Worm (Caenorhabditis elegans) whole organism, mixed stage, embryonic: Measurements from ENCODE around the gene mpz-6.

Experiments used
- M03D4.4 ChIP-seq: sonication (generic microtip); optimal IDR thresholded peaks from 2 replicates; lab custom pipeline; 2017; ENCODE audit warnings: mild to moderate bottlenecking, missing genetic modification characterization, missing compliant biosample characterization
- ceh-39 ChIP-seq: fragments of 150-350 bp; optimal IDR thresholded peaks from 2 replicates; lab custom pipeline; 2014; ENCODE audit warnings: missing biosample characterization, missing genetic modification characterization
- ceh-43 ChIP-seq: fragments of 200-800 bp; sonication (Bioruptor generic); optimal IDR thresholded peaks from 2 replicates; lab custom pipeline; 2018; ENCODE audit warnings: mild to moderate bottlenecking, missing genetic modification characterization, moderate library complexity, missing compliant biosample characterization
- ceh-83 ChIP-seq: fragments of 200-800 bp; sonication (Bioruptor generic); optimal IDR thresholded peaks from 2 replicates; lab custom pipeline; 2018; ENCODE audit warnings: mild to moderate bottlenecking, missing genetic modification characterization, missing compliant biosample characterization
- ces-1 ChIP-seq: fragments of 150-350 bp; optimal IDR thresholded peaks from 2 replicates; lab custom pipeline; 2014; ENCODE audit warnings: missing biosample characterization, missing genetic modification reagents, missing genetic modification characterization
- cnd-1 ChIP-seq: fragments of 200-800 bp; sonication (Bioruptor generic); optimal IDR thresholded peaks from 2 replicates; lab custom pipeline; 2018; ENCODE audit warnings: mild to moderate bottlenecking, missing genetic modification characterization, missing compliant biosample characterization
- drap-1 ChIP-seq: fragments of 200-800 bp; sonication (Bioruptor generic); optimal IDR thresholded peaks from 3 replicates; lab custom pipeline; 2018; ENCODE audit warnings: mild to moderate bottlenecking, missing genetic modification characterization, missing compliant biosample characterization
- elt-1 ChIP-seq: sonication (generic microtip); optimal IDR thresholded peaks from 2 replicates; lab custom pipeline; 2017; ENCODE audit warnings: missing genetic modification characterization, mild to moderate bottlenecking, missing compliant biosample characterization, antibody characterized with exemption, moderate library complexity, borderline replicate concordance; ENCODE audit not compliant: insufficient read depth
- elt-3 ChIP-seq: fragments of 150-350 bp; optimal IDR thresholded peaks from 2 replicates; lab custom pipeline; 2014; ENCODE audit warnings: missing biosample characterization, missing genetic modification characterization
- flh-1 ChIP-seq: fragments of 200-800 bp; sonication (Bioruptor generic); optimal IDR thresholded peaks from 2 replicates; lab custom pipeline; 2018; ENCODE audit warnings: mild to moderate bottlenecking, missing genetic modification characterization, moderate library complexity, missing compliant biosample characterization
- ham-2 ChIP-seq: fragments of 200-800 bp; sonication (Bioruptor generic); optimal IDR thresholded peaks from 2 replicates; lab custom pipeline; 2018; ENCODE audit warnings: mild to moderate bottlenecking, missing genetic modification characterization, missing compliant biosample characterization
- hlh-1 ChIP-seq: fragments of 150-350 bp; optimal IDR thresholded peaks from 2 replicates; lab custom pipeline; 2014; ENCODE audit warnings: missing biosample characterization, missing genetic modification reagents, missing genetic modification characterization
- lin-13 ChIP-seq: fragments of 150-350 bp; optimal IDR thresholded peaks from 2 replicates; lab custom pipeline; 2014; ENCODE audit warnings: missing biosample characterization, missing genetic modification characterization
- lin-32 ChIP-seq: fragments of 200-800 bp; sonication (Bioruptor generic); optimal IDR thresholded peaks from 2 replicates; lab custom pipeline; 2018; ENCODE audit warnings: mild to moderate bottlenecking, missing genetic modification characterization, missing compliant biosample characterization
- lsy-2 ChIP-seq: fragments of 150-350 bp; optimal IDR thresholded peaks from 2 replicates; lab custom pipeline; 2014; ENCODE audit warnings: missing biosample characterization, missing genetic modification characterization
- mab-5 ChIP-seq: fragments of 150-350 bp; optimal IDR thresholded peaks from 2 replicates; lab custom pipeline; 2014; ENCODE audit warnings: missing biosample characterization, missing genetic modification characterization
- mep-1 ChIP-seq: fragments of 150-350 bp; optimal IDR thresholded peaks from 2 replicates; lab custom pipeline; 2017; ENCODE audit warnings: missing biosample characterization, missing genetic modification reagents, missing genetic modification characterization, inconsistent platforms
- mls-2 ChIP-seq: sonication (generic microtip); optimal IDR thresholded peaks from 2 replicates; lab custom pipeline; 2016; ENCODE audit warnings: mild to moderate bottlenecking, missing genetic modification characterization, moderate library complexity, missing compliant biosample characterization
- nhr-12 ChIP-seq: fragments of 150-350 bp; optimal IDR thresholded peaks from 2 replicates; lab custom pipeline; 2014; ENCODE audit warnings: missing biosample characterization, missing genetic modification characterization
- nhr-2 ChIP-seq: fragments of 150-350 bp; optimal IDR thresholded peaks from 2 replicates; lab custom pipeline; 2014; ENCODE audit warnings: missing biosample characterization, missing genetic modification characterization
- nhr-237 ChIP-seq: fragments of 150-350 bp; optimal IDR thresholded peaks from 2 replicates; lab custom pipeline; 2014; ENCODE audit warnings: missing biosample characterization, missing genetic modification characterization
- nhr-28 ChIP-seq: fragments of 150-350 bp; optimal IDR thresholded peaks from 2 replicates; lab custom pipeline; 2014; ENCODE audit warnings: missing biosample characterization, missing genetic modification characterization
- nhr-76 ChIP-seq: sonication (generic microtip); optimal IDR thresholded peaks from 2 replicates; lab custom pipeline; 2017; ENCODE audit warnings: missing biosample characterization, missing genetic modification characterization
- pha-4 ChIP-seq: fragments of 150-350 bp; optimal IDR thresholded peaks from 2 replicates; lab custom pipeline; 2018; ENCODE audit warnings: missing biosample characterization, missing genetic modification reagents, missing genetic modification characterization
- sem-2 ChIP-seq: fragments of 200-800 bp; sonication (Bioruptor generic); optimal IDR thresholded peaks from 2 replicates; lab custom pipeline; 2018; ENCODE audit warnings: mild to moderate bottlenecking, missing genetic modification characterization, missing compliant biosample characterization
- snpc-4 ChIP-seq: fragments of 150-350 bp; optimal IDR thresholded peaks from 2 replicates; lab custom pipeline; 2014; ENCODE audit warnings: missing biosample characterization, missing genetic modification characterization
- sptf-1 ChIP-seq: sonication (generic microtip); optimal IDR thresholded peaks from 2 replicates; lab custom pipeline; 2017; ENCODE audit warnings: mild to moderate bottlenecking, missing genetic modification characterization, moderate library complexity, missing compliant biosample characterization
- unc-120 ChIP-seq: sonication (generic microtip); optimal IDR thresholded peaks from 2 replicates; lab custom pipeline; 2017; ENCODE audit warnings: missing genetic modification characterization, missing compliant biosample characterization; ENCODE audit not compliant: poor library complexity, severe bottlenecking
- unc-39 ChIP-seq: fragments of 150-350 bp; optimal IDR thresholded peaks from 2 replicates; lab custom pipeline; 2014; ENCODE audit warnings: missing biosample characterization, missing genetic modification characterization
- unc-62 ChIP-seq: fragments of 150-350 bp; optimal IDR thresholded peaks from 2 replicates; lab custom pipeline; 2014; ENCODE audit warnings: missing biosample characterization, missing genetic modification reagents, missing genetic modification characterization
- zip-8 ChIP-seq: fragments of 150-350 bp; optimal IDR thresholded peaks from 2 replicates; lab custom pipeline; 2014; ENCODE audit warnings: missing biosample characterization, missing genetic modification characterization

The mpz-6 gene

ce11 chrII:9441838-9442237 lies 34.9 kb upstream of the mpz-6 start, which contains the start of gene chil-16:
Gene chil-16, minus strand, starts transcription at chrII:9441938.
- no peak for TF ChIP-seq sem-2 (GFP tag; lab: Kevin White, UChicago)
- no peak for TF ChIP-seq M03D4.4 (tag; lab: Kevin White, UChicago)
- no peak for TF ChIP-seq ceh-83
- TF ChIP-seq snpc-4 (tag; lab: Kevin White, UChicago), result no peak
- TF ChIP-seq flh-1 (GFP tag; lab: Kevin White, UChicago), result no peak
- TF ChIP-seq unc-39, result no peak
- TF ChIP-seq ceh-39 (tag; lab: Kevin White, UChicago), result no peak
- TF ChIP-seq ces-1 (GFP tag; lab: Kevin White, UChicago), result no peak
- TF ChIP-seq nhr-12 (tag; lab: Kevin White, UChicago), result no peak
- no peak for TF ChIP-seq nhr-76 (tag; lab: Kevin White, UChicago)
- no peak for TF ChIP-seq nhr-2 (tag; lab: Kevin White, UChicago)
- TF ChIP-seq mab-5 (tag; lab: Kevin White, UChicago), result no peak
- TF ChIP-seq nhr-237, result no peak
- TF ChIP-seq sptf-1 (tag; lab: Kevin White, UChicago), result no peak
- no peak for TF ChIP-seq zip-8

ce11 chrII:9440060-9440459 lies 33.1 kb upstream of the mpz-6 start, which contains the start of gene chil-17:
Gene chil-17, minus strand, starts transcription at chrII:9440160.
- TF ChIP-seq mab-5 (tag; lab: Kevin White, UChicago), result no peak

- TF ChIP-seq elt-3 (tag; lab: Kevin White, UChicago) (no peak), ceh-39 (tag; lab: Kevin White, UChicago) (no peak), unc-39 (no peak), drap-1 (no peak), elt-1 (tag; lab: Kevin White, UChicago) (no peak), mab-5 (tag; lab: Kevin White, UChicago) (no peak), nhr-28 (tag; lab: Kevin White, UChicago) (no peak), hlh-1 (tag; lab: Kevin White, UChicago) (no peak), sptf-1 (tag; lab: Kevin White, UChicago) (no peak), lsy-2 (no peak), nhr-12 (tag; lab: Kevin White, UChicago) (no peak), cnd-1 (tag; lab: Kevin White, UChicago) (no peak), mls-2 (tag; lab: Kevin White, UChicago) (no peak), unc-62 (no peak), ceh-43 (GFP tag; lab: Kevin White, UChicago) (no peak), ham-2 (GFP tag; lab: Kevin White, UChicago) (no peak)
- TF ChIP-seq, all 35 proteins: peak for 0
Observed at ce11 chrII:9438853-9439252, 31.9 kb upstream of the mpz-6 start.

DNA sequence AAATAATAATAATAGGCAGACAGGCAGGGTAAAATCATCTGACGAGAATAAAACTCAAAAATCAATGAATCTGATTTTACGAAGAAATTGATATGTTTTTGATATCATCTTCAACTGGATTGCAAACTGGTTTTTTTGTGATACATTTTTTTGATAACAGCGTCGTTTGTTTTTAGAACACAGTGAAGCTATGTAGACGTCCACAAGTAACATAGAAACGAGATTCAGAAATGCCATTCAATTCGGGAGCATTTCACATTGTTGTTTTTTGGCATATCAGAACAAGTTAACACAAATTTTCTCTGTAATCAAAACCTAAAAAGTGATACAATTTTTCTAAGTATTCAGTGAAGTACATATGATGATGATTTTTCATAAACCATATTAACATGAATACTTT lies 31.3 kb upstream of the mpz-6 start, which contains the start of gene chil-13:
chil-13 (minus strand) TSS at position 101 of the 400 bp plus-strand sequence.
- TF ChIP-seq sptf-1 (tag; lab: Kevin White, UChicago), result no peak
- TF ChIP-seq cnd-1 (tag; lab: Kevin White, UChicago), result no peak
- TF ChIP-seq pha-4 (tag; lab: Kevin White, UChicago), result no peak
- no peak for TF ChIP-seq nhr-237
- no peak for TF ChIP-seq ceh-43 (GFP tag; lab: Kevin White, UChicago)
- TF ChIP-seq flh-1 (GFP tag; lab: Kevin White, UChicago), result no peak
- no peak for TF ChIP-seq unc-62
- TF ChIP-seq mep-1 (tag; lab: Kevin White, UChicago), result no peak
- no peak for TF ChIP-seq nhr-2 (tag; lab: Kevin White, UChicago)
- no peak for TF ChIP-seq M03D4.4 (tag; lab: Kevin White, UChicago)
- TF ChIP-seq lin-13 (tag; lab: Kevin White, UChicago), result no peak
- no peak for TF ChIP-seq ces-1 (GFP tag; lab: Kevin White, UChicago)
- TF ChIP-seq ceh-83, result no peak
- TF ChIP-seq lsy-2, result no peak
- TF ChIP-seq elt-3 (tag; lab: Kevin White, UChicago), result no peak

DNA sequence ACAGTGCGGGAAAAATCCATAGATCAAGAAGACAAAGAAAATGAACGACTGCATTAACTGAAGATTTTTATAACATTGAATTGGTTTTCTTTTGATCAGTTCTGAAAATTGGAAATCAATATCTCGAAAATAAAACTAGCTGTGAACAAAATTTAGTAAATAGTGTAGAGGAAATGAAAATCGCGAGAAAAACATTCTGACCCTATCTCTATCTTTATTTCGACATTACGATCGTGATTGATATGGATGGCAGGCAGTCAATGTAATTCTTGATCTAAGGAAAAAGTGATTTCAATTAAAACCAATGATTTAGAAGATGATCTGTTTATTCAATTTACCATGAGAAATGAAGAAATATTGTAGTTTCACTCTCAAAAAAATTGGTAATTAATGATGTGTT lies 29.1 kb upstream of the mpz-6 start, which contains the start of gene kin-16:
kin-16 (minus strand) TSS at position 101 of the 400 bp plus-strand sequence.
- no peak for TF ChIP-seq unc-120 (tag; lab: Kevin White, UChicago)
- no peak for TF ChIP-seq ham-2 (GFP tag; lab: Kevin White, UChicago)
- TF ChIP-seq elt-3 (tag; lab: Kevin White, UChicago), result no peak
- TF ChIP-seq mep-1 (tag; lab: Kevin White, UChicago), result no peak
- no peak for TF ChIP-seq M03D4.4 (tag; lab: Kevin White, UChicago)
- TF ChIP-seq ces-1 (GFP tag; lab: Kevin White, UChicago), result no peak
- no peak for TF ChIP-seq zip-8
- no peak for TF ChIP-seq lin-32
- TF ChIP-seq unc-39, result no peak
- TF ChIP-seq nhr-28 (tag; lab: Kevin White, UChicago), result no peak
- no peak for TF ChIP-seq nhr-2 (tag; lab: Kevin White, UChicago)
- no peak for TF ChIP-seq lin-13 (tag; lab: Kevin White, UChicago)
- no peak for TF ChIP-seq mab-5 (tag; lab: Kevin White, UChicago)
- TF ChIP-seq pha-4 (tag; lab: Kevin White, UChicago), result no peak
- no peak for TF ChIP-seq sptf-1 (tag; lab: Kevin White, UChicago)
- no peak for TF ChIP-seq unc-62
- no peak for TF ChIP-seq nhr-76 (tag; lab: Kevin White, UChicago)
- TF ChIP-seq hlh-1 (tag; lab: Kevin White, UChicago), result no peak
